Fruit fly (Drosophila melanogaster) whole organism, embryonic: ENCODE results near the gene Polr2D.

Experiments
- Bdp1 ChIP-seq: fragments of 200-800 bp; sonication (Bioruptor generic); optimal IDR thresholded peaks from 3 replicates; lab custom pipeline; 2016; ENCODE audit warnings: missing biosample characterization, missing genetic modification characterization
- CG10321 ChIP-seq: fragments of 200-800 bp; sonication (Bioruptor generic); IDR thresholded peaks from 2 replicates; pipeline ENCODE4 v1.3.6; 2022; ENCODE audit warnings: missing biosample characterization, missing genetic modification characterization
- CG11560 ChIP-seq: fragments of 200-800 bp; sonication (Bioruptor generic); IDR thresholded peaks from 3 replicates; pipeline ENCODE4 v1.3.6; 2022; ENCODE audit warnings: missing biosample characterization, missing genetic modification characterization
- CG12104 ChIP-seq: fragments of 200-800 bp; sonication (Bioruptor generic); optimal IDR thresholded peaks from 3 replicates; lab custom pipeline; 2016; ENCODE audit warnings: missing biosample characterization, missing genetic modification characterization
- CG1233 ChIP-seq: fragments of 200-800 bp; sonication (Bioruptor generic); optimal IDR thresholded peaks from 4 replicates; lab custom pipeline; 2018; ENCODE audit warnings: missing biosample characterization, mild to moderate bottlenecking, missing genetic modification characterization
- CG14050 ChIP-seq: fragments of 200-800 bp; sonication (Bioruptor generic); IDR thresholded peaks from 3 replicates; pipeline ENCODE4 v1.3.6; 2022; ENCODE audit warnings: missing biosample characterization, missing genetic modification characterization
- CG15514 ChIP-seq: fragments of 200-800 bp; sonication (Bioruptor generic); optimal IDR thresholded peaks from 3 replicates; lab custom pipeline; 2017; ENCODE audit warnings: missing biosample characterization, missing genetic modification characterization, mild to moderate bottlenecking, moderate library complexity, missing genetic modification reagents
- CG16815 ChIP-seq: fragments of 200-800 bp; sonication (Bioruptor generic); optimal IDR thresholded peaks from 3 replicates; lab custom pipeline; 2017; ENCODE audit warnings: missing biosample characterization, mild to moderate bottlenecking, missing genetic modification characterization
- CG17612 ChIP-seq: fragments of 200-800 bp; sonication (Bioruptor generic); IDR thresholded peaks from 2 replicates; pipeline ENCODE4 v1.3.6; 2022; ENCODE audit warnings: missing biosample characterization, missing genetic modification characterization
- CG18764 ChIP-seq: fragments of 200-800 bp; sonication (Bioruptor generic); optimal IDR thresholded peaks from 3 replicates; lab custom pipeline; 2016; ENCODE audit warnings: missing biosample characterization, missing genetic modification characterization
- CG2129 ChIP-seq: fragments of 200-800 bp; sonication (Bioruptor generic); IDR thresholded peaks from 2 replicates; pipeline ENCODE4 v1.3.6; 2022; ENCODE audit warnings: missing biosample characterization, missing genetic modification characterization; ENCODE audit not compliant: partially characterized antibody
- CG3065 ChIP-seq: fragments of 200-800 bp; sonication (Bioruptor generic); optimal IDR thresholded peaks from 2 replicates; lab custom pipeline; 2016; ENCODE audit warnings: missing biosample characterization, missing genetic modification characterization
- CG31224 ChIP-seq: fragments of 200-800 bp; sonication (Bioruptor generic); IDR thresholded peaks from 2 replicates; pipeline ENCODE4 v1.3.6; 2022; ENCODE audit warnings: missing biosample characterization, missing genetic modification characterization
- CG33213 ChIP-seq: fragments of 200-800 bp; sonication (Bioruptor generic); optimal IDR thresholded peaks from 3 replicates; lab custom pipeline; 2016; ENCODE audit warnings: missing biosample characterization, missing genetic modification characterization
- CG3995 ChIP-seq: fragments of 200-800 bp; sonication (Bioruptor generic); optimal IDR thresholded peaks from 3 replicates; lab custom pipeline; 2016; ENCODE audit warnings: missing biosample characterization, missing genetic modification characterization
- CG42726 ChIP-seq: fragments of 200-800 bp; sonication (Bioruptor generic); IDR thresholded peaks from 2 replicates; pipeline ENCODE4 v1.3.6; 2022; ENCODE audit warnings: missing biosample characterization, missing genetic modification characterization; ENCODE audit not compliant: partially characterized antibody
- CG4707 ChIP-seq: fragments of 200-800 bp; sonication (Bioruptor generic); optimal IDR thresholded peaks from 2 replicates; lab custom pipeline; 2018; ENCODE audit warnings: missing biosample characterization, mild to moderate bottlenecking, missing genetic modification characterization, moderate library complexity
- CG5953 ChIP-seq: fragments of 200-800 bp; sonication (Bioruptor generic); IDR thresholded peaks from 2 replicates; pipeline ENCODE4 v1.3.6; 2022; ENCODE audit warnings: missing biosample characterization, missing genetic modification characterization
- CG6175 ChIP-seq: fragments of 200-800 bp; sonication (Bioruptor generic); IDR thresholded peaks from 3 replicates; pipeline ENCODE4 v1.3.6; 2022; ENCODE audit warnings: missing biosample characterization, missing genetic modification characterization
- CG6791 ChIP-seq: fragments of 200-800 bp; sonication (Bioruptor generic); IDR thresholded peaks from 3 replicates; pipeline ENCODE4 v1.3.6; 2022; ENCODE audit warnings: missing biosample characterization, missing genetic modification characterization; ENCODE audit not compliant: partially characterized antibody
- CG7271 ChIP-seq: fragments of 200-800 bp; sonication (Bioruptor generic); optimal IDR thresholded peaks from 2 replicates; lab custom pipeline; 2018; ENCODE audit warnings: missing biosample characterization, mild to moderate bottlenecking, missing genetic modification characterization, moderate library complexity
- CG8281 ChIP-seq: fragments of 200-800 bp; sonication (Bioruptor generic); optimal IDR thresholded peaks from 2 replicates; lab custom pipeline; 2018; ENCODE audit warnings: missing biosample characterization, mild to moderate bottlenecking, missing genetic modification characterization, moderate library complexity
- CkIIα-i1 ChIP-seq: fragments of 200-800 bp; sonication (Bioruptor generic); IDR thresholded peaks from 2 replicates; pipeline ENCODE4 v1.3.6; 2022; ENCODE audit warnings: missing biosample characterization, missing genetic modification characterization
- Eip74EF ChIP-seq, 2 experiments: fragments of 200-800 bp in 1 of 2; fragments of >200 bp in 1 of 2; sonication (Bioruptor generic) in 1 of 2; optimal IDR thresholded peaks; 2 replicates each; lab custom pipeline; 2017 to 2019; ENCODE audit warnings: missing biosample characterization in 2 of 2, missing genetic modification characterization in 2 of 2, mild to moderate bottlenecking in 1 of 2, moderate library complexity in 1 of 2
- GATAe ChIP-seq: fragments of 200-800 bp; sonication (Bioruptor generic); conservative IDR thresholded peaks from 2 replicates; pipeline ENCODE4 v1.3.6; 2022; ENCODE audit warnings: missing biosample characterization, missing genetic modification characterization
- Gug ChIP-seq: fragments of 200-800 bp; sonication (Bioruptor generic); IDR thresholded peaks from 4 replicates; pipeline ENCODE4 v1.3.6; 2022; ENCODE audit warnings: missing biosample characterization, missing genetic modification characterization
- H15 ChIP-seq: fragments of 200-800 bp; sonication (Bioruptor generic); IDR thresholded peaks from 3 replicates; pipeline ENCODE4 v1.3.6; 2022; ENCODE audit warnings: missing biosample characterization, missing genetic modification characterization
- HmgZ ChIP-seq: fragments of 200-800 bp; sonication (Bioruptor generic); optimal IDR thresholded peaks from 2 replicates; lab custom pipeline; 2018; ENCODE audit warnings: missing biosample characterization, mild to moderate bottlenecking, missing genetic modification characterization
- Med ChIP-seq: fragments of 200-800 bp; sonication (Bioruptor generic); peaks from one replicate; lab custom pipeline; 2016; ENCODE audit warnings: missing biosample characterization, missing genetic modification characterization, mild to moderate bottlenecking, inconsistent platforms, moderate library complexity
- Meics ChIP-seq: fragments of 200-800 bp; sonication (Bioruptor generic); optimal IDR thresholded peaks from 2 replicates; lab custom pipeline; 2017; ENCODE audit warnings: missing biosample characterization, mild to moderate bottlenecking, missing genetic modification characterization
- Neu2 ChIP-seq: fragments of 200-800 bp; sonication (Bioruptor generic); optimal IDR thresholded peaks from 3 replicates; lab custom pipeline; 2016; ENCODE audit warnings: missing biosample characterization, missing genetic modification characterization, borderline replicate concordance
- Optix ChIP-seq: fragments of 200-800 bp; sonication (Bioruptor generic); IDR thresholded peaks from 3 replicates; pipeline ENCODE4 v1.3.6; 2022; ENCODE audit warnings: missing biosample characterization, missing genetic modification characterization
- Ravus ChIP-seq: fragments of 200-800 bp; sonication (Bioruptor generic); IDR thresholded peaks from 2 replicates; pipeline ENCODE4 v1.3.6; 2022; ENCODE audit warnings: missing biosample characterization, missing genetic modification characterization
- YL-1 ChIP-seq: fragments of 200-800 bp; sonication (Bioruptor generic); optimal IDR thresholded peaks from 3 replicates; lab custom pipeline; 2017; ENCODE audit warnings: missing biosample characterization, mild to moderate bottlenecking, missing genetic modification characterization
- amos ChIP-seq: fragments of 200-800 bp; sonication (Bioruptor generic); IDR thresholded peaks from 2 replicates; pipeline ENCODE4 v1.3.6; 2022; ENCODE audit warnings: missing biosample characterization, missing genetic modification characterization; ENCODE audit not compliant: partially characterized antibody
- caup ChIP-seq: fragments of 200-800 bp; sonication (Bioruptor generic); optimal IDR thresholded peaks from 3 replicates; lab custom pipeline; 2017; ENCODE audit warnings: missing biosample characterization, mild to moderate bottlenecking, missing genetic modification characterization, moderate library complexity; ENCODE audit not compliant: severe bottlenecking
- chm ChIP-seq: fragments of 200-800 bp; sonication (Bioruptor generic); IDR thresholded peaks from 2 replicates; pipeline ENCODE4 v1.3.6; 2022; ENCODE audit warnings: missing biosample characterization, missing genetic modification characterization
- ci ChIP-seq: fragments of 200-800 bp; sonication (Bioruptor generic); IDR thresholded peaks from 3 replicates; pipeline ENCODE4 v1.3.6; 2022; ENCODE audit warnings: missing biosample characterization, missing genetic modification characterization
- dmrt11E ChIP-seq: fragments of 200-800 bp; sonication (Bioruptor generic); optimal IDR thresholded peaks from 3 replicates; lab custom pipeline; 2018; ENCODE audit warnings: missing biosample characterization, mild to moderate bottlenecking, missing genetic modification characterization, moderate library complexity
- jing ChIP-seq: fragments of 200-800 bp; sonication (Bioruptor generic); optimal IDR thresholded peaks from 2 replicates; lab custom pipeline; 2018; ENCODE audit warnings: missing biosample characterization, mild to moderate bottlenecking, missing genetic modification characterization
- lilli ChIP-seq: fragments of 200-800 bp; sonication (Bioruptor generic); optimal IDR thresholded peaks from 3 replicates; lab custom pipeline; 2016; ENCODE audit warnings: missing biosample characterization, missing genetic modification characterization
- luna ChIP-seq: fragments of 200-800 bp; sonication (Bioruptor generic); optimal IDR thresholded peaks from 2 replicates; lab custom pipeline; 2016; ENCODE audit warnings: missing biosample characterization, missing genetic modification characterization
- org-1 ChIP-seq: fragments of 200-800 bp; sonication (Bioruptor generic); optimal IDR thresholded peaks from 2 replicates; lab custom pipeline; 2017; ENCODE audit warnings: missing biosample characterization, missing genetic modification characterization
- pan ChIP-seq, 4 experiments: fragments of >200 bp in 3 of 4; fragments of 200-800 bp in 1 of 4; sonication (Bioruptor generic) in 1 of 4; optimal IDR thresholded peaks in 3 of 4; IDR thresholded peaks in 1 of 4; 2 replicates each; pipeline versions ENCODE4 v1.3.6 to Lab custom; 2017 to 2022; ENCODE audit warnings: missing biosample characterization in 2 of 4, missing genetic modification characterization in 2 of 4, mixed read lengths in 1 of 4
- slp2 ChIP-seq: fragments of 200-800 bp; sonication (Bioruptor generic); optimal IDR thresholded peaks from 2 replicates; lab custom pipeline; 2016; ENCODE audit warnings: missing biosample characterization, missing genetic modification characterization
- stwl ChIP-seq: fragments of 200-800 bp; sonication (Bioruptor generic); optimal IDR thresholded peaks from 3 replicates; lab custom pipeline; 2018; ENCODE audit warnings: missing biosample characterization, mild to moderate bottlenecking, missing genetic modification characterization, moderate library complexity
- tap ChIP-seq: fragments of 200-800 bp; optimal IDR thresholded peaks from 3 replicates; lab custom pipeline; 2019; ENCODE audit warnings: missing biosample characterization, mild to moderate bottlenecking, missing genetic modification characterization, moderate library complexity
- usp ChIP-seq: fragments of >200 bp; optimal IDR thresholded peaks from 2 replicates; lab custom pipeline; 2017; ENCODE audit warnings: missing biosample characterization, missing genetic modification characterization
- vnd ChIP-seq: fragments of 200-800 bp; sonication (Bioruptor generic); IDR thresholded peaks from 3 replicates; pipeline ENCODE4 v1.3.6; 2022; ENCODE audit warnings: missing biosample characterization, missing genetic modification characterization; ENCODE audit not compliant: partially characterized antibody
- zf30C ChIP-seq: fragments of 200-800 bp; sonication (Bioruptor generic); optimal IDR thresholded peaks from 3 replicates; lab custom pipeline; 2018; ENCODE audit warnings: missing biosample characterization, mild to moderate bottlenecking, missing genetic modification characterization

The Polr2D gene

DNA sequence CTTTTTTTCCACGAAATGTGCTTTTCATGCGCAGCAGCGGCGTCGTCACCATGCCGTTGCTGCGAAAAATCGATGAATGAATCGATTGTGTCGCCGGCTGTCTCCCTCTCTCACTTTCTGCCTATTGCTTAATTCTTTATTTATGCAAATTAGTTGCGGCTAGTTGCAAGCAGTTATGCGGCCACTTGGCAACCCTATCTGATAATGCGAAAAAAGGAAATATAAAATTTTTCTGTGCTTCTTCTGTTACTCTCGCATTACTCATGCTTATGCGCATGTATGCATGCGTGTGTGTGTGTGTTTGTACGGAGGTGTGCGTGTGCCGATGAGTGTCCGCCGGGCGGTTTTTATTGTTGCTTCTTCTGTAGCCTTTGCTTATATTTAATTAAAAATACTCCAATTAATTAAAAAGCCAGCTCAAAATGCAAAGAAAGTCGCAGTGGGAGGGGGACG, 11.5 kb downstream of the Polr2D start (continued):
- TF ChIP-seq luna (no peak), CG15514 (GFP tag; lab: Kevin White, UChicago) (peak; percentile 41), CG31224 (GFP tag; lab: Robert Waterston, UW) (no peak), CG6791 (GFP tag; lab: Robert Waterston, UW) (no peak), CG3995 (no peak), CG16815 (GFP tag; lab: Kevin White, UChicago) (no peak), GATAe (GFP tag; lab: Robert Waterston, UW) (no peak), dmrt11E (tag; lab: Kevin White, UChicago) (no peak), CG4707 (GFP tag; lab: Kevin White, UChicago) (no peak), amos (GFP tag; lab: Robert Waterston, UW) (no peak), zf30C (GFP tag; lab: Kevin White, UChicago) (no peak), CG18764 (GFP tag; lab: Kevin White, UChicago) (no peak), Eip74EF (GFP tag; optimal IDR thresholded peaks at IDR 0.05; lab: Kevin White, UChicago) (no peak), Ravus (no peak), pan (optimal IDR thresholded peaks at IDR 0.05; lab: Kevin White, UChicago) (no peak), pan (GFP tag; optimal IDR thresholded peaks at IDR 0.05 in 1 of 2, IDR thresholded peaks at IDR 0.05 in 1 of 2) (peak in 1 of 2 experiments; percentile 14), CG2129 (GFP tag; lab: Robert Waterston, UW) (no peak), caup (GFP tag; lab: Kevin White, UChicago) (no peak), CG6175 (GFP tag; lab: Robert Waterston, UW) (0 out of 3 replicates have a peak, but pooled peaks have one; percentile 25), CG1233 (GFP tag; lab: Kevin White, UChicago) (no peak), stwl (no peak), lilli (GFP tag; lab: Kevin White, UChicago) (peak; percentile 35), Optix (GFP tag; lab: Robert Waterston, UW) (no peak), usp (GFP tag; lab: Kevin White, UChicago) (no peak), CG33213 (GFP tag; lab: Kevin White, UChicago) (peak; percentile 10), HmgZ (tag; lab: Kevin White, UChicago) (no peak), YL-1 (GFP tag; lab: Kevin White, UChicago) (no peak), Neu2 (GFP tag; lab: Kevin White, UChicago) (no peak), CG12104 (GFP tag; lab: Kevin White, UChicago) (no peak), vnd (GFP tag; lab: Robert Waterston, UW) (no peak), CG8281 (tag; lab: Kevin White, UChicago) (no peak), CkIIα-i1 (GFP tag; lab: Robert Waterston, UW) (no peak), Gug (GFP tag; lab: Robert Waterston, UW) (peak; percentile 21; the same call in 1 of the 4 replicates), tap (tag; lab: Kevin White, UChicago) (no peak), slp2 (GFP tag; lab: Kevin White, UChicago) (no peak), Bdp1 (GFP tag; lab: Kevin White, UChicago) (no peak), jing (GFP tag; lab: Kevin White, UChicago) (no peak), chm (GFP tag; lab: Robert Waterston, UW) (peak; percentile 7; the same call in 1 of the 2 replicates), CG10321 (GFP tag; lab: Robert Waterston, UW) (no peak), CG5953 (GFP tag; lab: Robert Waterston, UW) (no peak), ci (peak; percentile 18; the same call in 1 of the 3 replicates), CG7271 (tag; lab: Kevin White, UChicago) (no peak), Meics (GFP tag; lab: Kevin White, UChicago) (no peak), H15 (no peak), CG42726 (GFP tag; lab: Robert Waterston, UW) (no peak), org-1 (GFP tag; lab: Kevin White, UChicago) (no peak), CG3065 (GFP tag; lab: Kevin White, UChicago) (no peak), Med (GFP tag; lab: Kevin White, UChicago) (peak; percentile 83), CG17612 (GFP tag; lab: Robert Waterston, UW) (no peak), CG14050 (GFP tag; lab: Robert Waterston, UW) (no peak), CG11560 (tag; lab: Robert Waterston, UW) (no peak)
